Worm (Caenorhabditis elegans) whole organism, young adult: ENCODE data around the gene rab-6.1.

Experiments
- dpl-1 ChIP-seq: fragments of 150-350 bp; optimal IDR thresholded peaks from 2 replicates; lab custom pipeline; 2014; ENCODE audit warnings: missing biosample characterization, missing genetic modification reagents, missing genetic modification characterization
- ets-4 ChIP-seq: fragments of 200-800 bp; sonication (Bioruptor generic); optimal IDR thresholded peaks from 2 replicates; lab custom pipeline; 2018; ENCODE audit warnings: mild to moderate bottlenecking, missing genetic modification characterization, missing compliant biosample characterization
- him-1 ChIP-seq: sonication (generic microtip); optimal IDR thresholded peaks from 2 replicates; lab custom pipeline; 2016; ENCODE audit warnings: missing genotype, missing genetic modification reagents, missing genetic modification characterization, missing compliant biosample characterization
- nfya-1 ChIP-seq: sonication (generic microtip); optimal IDR thresholded peaks from 2 replicates; lab custom pipeline; 2017; ENCODE audit warnings: antibody characterized with exemption, missing compliant biosample characterization, missing genetic modification characterization, borderline replicate concordance; ENCODE audit not compliant: insufficient read depth
- nfya-2 ChIP-seq: fragments of 200-800 bp; sonication (Bioruptor generic); IDR thresholded peaks from 2 replicates; pipeline ENCODE4 v1.3.6; 2022; ENCODE audit warnings: missing genetic modification reagents, missing genetic modification characterization, missing compliant biosample characterization
- nhr-80 ChIP-seq: sonication (generic microtip); optimal IDR thresholded peaks from 2 replicates; lab custom pipeline; 2016; ENCODE audit warnings: missing genetic modification characterization, missing compliant biosample characterization
- sea-2 ChIP-seq: fragments of 200-800 bp; sonication (Bioruptor generic); IDR thresholded peaks from 2 replicates; pipeline ENCODE4 v1.3.6; 2022; ENCODE audit warnings: missing genetic modification characterization, missing compliant biosample characterization
- snpc-3.4 ChIP-seq: sonication (generic microtip); optimal IDR thresholded peaks from 2 replicates; lab custom pipeline; 2017; ENCODE audit warnings: missing genetic modification characterization, mild to moderate bottlenecking, missing compliant biosample characterization, antibody characterized with exemption, moderate library complexity, missing genotype, missing genetic modification reagents
- snpc-4 ChIP-seq, 5 experiments: fragments of 150-350 bp in 1 of 5; sonication (generic microtip) in 4 of 5; optimal IDR thresholded peaks; 2 replicates each; lab custom pipeline; 2014 to 2018; ENCODE audit warnings: missing genetic modification characterization in 5 of 5, missing biosample characterization in 3 of 5, antibody characterized with exemption in 2 of 5, mild to moderate bottlenecking in 2 of 5, missing compliant biosample characterization in 2 of 5, missing genotype in 2 of 5, moderate library complexity in 2 of 5, missing genetic modification reagents in 1 of 5
- sptf-2 ChIP-seq: fragments of 200-800 bp; sonication (Bioruptor generic); optimal IDR thresholded peaks from 2 replicates; lab custom pipeline; 2018; ENCODE audit warnings: mild to moderate bottlenecking, missing genetic modification characterization, missing compliant biosample characterization
- tbp1 ChIP-seq: fragments of 200-800 bp; sonication (Bioruptor generic); optimal IDR thresholded peaks from 2 replicates; lab custom pipeline; 2018; ENCODE audit warnings: mild to moderate bottlenecking, missing genetic modification characterization, missing compliant biosample characterization
- unc-130 ChIP-seq: sonication (generic microtip); optimal IDR thresholded peaks from 2 replicates; lab custom pipeline; 2016; ENCODE audit warnings: missing genetic modification reagents, missing genetic modification characterization, missing compliant biosample characterization
- unc-62 ChIP-seq: fragments of 150-350 bp; optimal IDR thresholded peaks from 2 replicates; lab custom pipeline; 2014; ENCODE audit warnings: missing biosample characterization, missing genetic modification reagents, missing genetic modification characterization
- ztf-22 ChIP-seq: fragments of 200-800 bp; sonication (Bioruptor generic); optimal IDR thresholded peaks from 2 replicates; lab custom pipeline; 2018; ENCODE audit warnings: mild to moderate bottlenecking, missing genetic modification characterization, moderate library complexity, missing compliant biosample characterization

DNA sequence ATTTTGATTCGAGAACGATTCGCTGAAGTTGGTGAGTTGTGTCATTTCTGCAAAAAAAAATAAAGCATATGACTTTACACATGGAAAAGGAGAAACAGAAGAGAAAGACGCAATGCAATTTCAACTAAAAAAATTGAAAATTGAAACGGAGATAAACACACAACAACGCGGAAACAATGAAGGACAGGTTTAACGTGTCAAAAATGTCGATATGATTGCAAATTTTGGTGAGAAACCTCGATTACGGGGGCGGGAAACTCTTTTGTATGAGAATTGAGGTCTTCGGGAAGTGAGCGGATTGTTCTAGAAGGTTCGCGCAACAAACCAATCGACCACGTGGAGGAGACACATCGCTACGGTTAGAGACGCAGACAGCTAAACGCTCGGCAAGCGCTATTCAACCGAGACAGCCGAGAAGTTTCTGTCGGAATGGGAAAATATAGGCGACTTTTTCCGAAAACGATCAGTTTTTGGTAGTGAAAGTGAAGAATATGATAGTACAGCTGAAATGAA is 48.0 kb upstream of the rab-6.1 start, which contains the start of gene R107.5:
- TF ChIP-seq unc-62 (GFP tag; lab: Kevin White, UChicago) (peak; percentile 8), nhr-80 (tag; lab: Kevin White, UChicago) (peak; percentile 31), nfya-2 (GFP tag; lab: Robert Waterston, UW) (no peak), unc-130 (GFP tag; lab: Kevin White, UChicago) (no peak), snpc-3.4 (tag; lab: Kevin White, UChicago) (no peak), dpl-1 (GFP tag; lab: Kevin White, UChicago) (peak; percentile 42), ets-4 (GFP tag; lab: Kevin White, UChicago) (peak; percentile 55), sptf-2 (no peak), nfya-1 (no peak), sea-2 (GFP tag; lab: Robert Waterston, UW) (peak; percentile 97), him-1 (tag; lab: Kevin White, UChicago) (no peak), tbp1 (GFP tag; lab: Kevin White, UChicago) (peak; percentile 76), snpc-4 (GFP tag; optimal IDR thresholded peaks at IDR 0.05; lab: Kevin White, UChicago) (no peak), snpc-4 (tag; optimal IDR thresholded peaks at IDR 0.05; lab: Kevin White, UChicago) (peak in 2 of 4 experiments; percentile 48 to 77), ztf-22 (GFP tag; lab: Kevin White, UChicago) (peak; percentile 92)
